Fruit fly (Drosophila melanogaster): ENCODE results near the gene CG8281.

dm6 chr3L:7881127-7881526 lies 31.1 kb upstream of the CG8281 start:
- TF ChIP-seq EcR (GFP tag; optimal IDR thresholded peaks at IDR 0.05) = peak; percentile 58
- no peak for TF ChIP-seq CG12605 (GFP tag; IDR thresholded peaks at IDR 0.05)
- TF ChIP-seq CG15710 (tag; optimal IDR thresholded peaks at IDR 0.05) = no peak
- TF ChIP-seq CG14655 (GFP tag; optimal IDR thresholded peaks at IDR 0.05) = no peak

Measured in whole organism, pupa.